Fruit fly (Drosophila melanogaster) whole organism, embryonic: ENCODE data around the gene Tomosyn.

Experiments
- Abd-B ChIP-seq: fragments of 200-800 bp; sonication (Bioruptor generic); optimal IDR thresholded peaks from 2 replicates; lab custom pipeline; 2018; ENCODE audit warnings: missing biosample characterization, mild to moderate bottlenecking, missing genetic modification characterization, moderate library complexity
- CG10267 ChIP-seq: fragments of 200-800 bp; sonication (Bioruptor generic); optimal IDR thresholded peaks from 2 replicates; lab custom pipeline; 2018; ENCODE audit warnings: missing biosample characterization, mild to moderate bottlenecking, missing genetic modification characterization, moderate library complexity
- CG10321 ChIP-seq: fragments of 200-800 bp; sonication (Bioruptor generic); IDR thresholded peaks from 2 replicates; pipeline ENCODE4 v1.3.6; 2022; ENCODE audit warnings: missing biosample characterization, missing genetic modification characterization
- CG11696 ChIP-seq: fragments of 200-800 bp; sonication (Bioruptor generic); IDR thresholded peaks from 2 replicates; pipeline ENCODE4 v1.3.6; 2022; ENCODE audit warnings: missing biosample characterization, missing genetic modification characterization
- CG12104 ChIP-seq: fragments of 200-800 bp; sonication (Bioruptor generic); optimal IDR thresholded peaks from 3 replicates; lab custom pipeline; 2016; ENCODE audit warnings: missing biosample characterization, missing genetic modification characterization
- CG12155 ChIP-seq: fragments of 200-800 bp; sonication (Bioruptor generic); optimal IDR thresholded peaks from 3 replicates; lab custom pipeline; 2016; ENCODE audit warnings: missing biosample characterization, missing genetic modification characterization
- CG14710 ChIP-seq: fragments of 200-800 bp; sonication (Bioruptor generic); optimal IDR thresholded peaks from 3 replicates; lab custom pipeline; 2019; ENCODE audit warnings: missing biosample characterization, mild to moderate bottlenecking, missing genetic modification characterization, moderate library complexity
- CG15073 ChIP-seq: fragments of 200-800 bp; sonication (Bioruptor generic); optimal IDR thresholded peaks from 2 replicates; lab custom pipeline; 2016; ENCODE audit warnings: missing biosample characterization, missing genetic modification characterization
- CG1529 ChIP-seq: fragments of 200-800 bp; sonication (Bioruptor generic); optimal IDR thresholded peaks from 3 replicates; lab custom pipeline; 2018; ENCODE audit warnings: missing biosample characterization, missing genetic modification characterization
- CG18619 ChIP-seq: fragments of 200-800 bp; sonication (Bioruptor generic); optimal IDR thresholded peaks from 3 replicates; lab custom pipeline; 2017; ENCODE audit warnings: missing biosample characterization, mild to moderate bottlenecking, missing genetic modification characterization
- CG31441 ChIP-seq: fragments of 200-800 bp; sonication (Bioruptor generic); IDR thresholded peaks from 2 replicates; pipeline ENCODE4 v1.3.6; 2022; ENCODE audit warnings: missing biosample characterization, missing genetic modification characterization
- CG3847 ChIP-seq: fragments of 200-800 bp; sonication (Bioruptor generic); IDR thresholded peaks from 2 replicates; pipeline ENCODE4 v1.3.6; 2022; ENCODE audit warnings: missing biosample characterization, missing genetic modification characterization
- CG4617 ChIP-seq: fragments of 200-800 bp; sonication (Bioruptor generic); optimal IDR thresholded peaks from 3 replicates; lab custom pipeline; 2016; ENCODE audit warnings: missing biosample characterization, missing genetic modification characterization, borderline replicate concordance
- CG4730 ChIP-seq: fragments of 200-800 bp; sonication (Bioruptor generic); IDR thresholded peaks from 2 replicates; pipeline ENCODE4 v1.3.6; 2022; ENCODE audit warnings: missing biosample characterization, missing genetic modification characterization
- CG6683 ChIP-seq: fragments of 200-800 bp; sonication (Bioruptor generic); optimal IDR thresholded peaks from 2 replicates; lab custom pipeline; 2017; ENCODE audit warnings: missing biosample characterization, mild to moderate bottlenecking, missing genetic modification characterization, missing genetic modification reagents
- CG7745 ChIP-seq: fragments of 200-800 bp; sonication (Bioruptor generic); optimal IDR thresholded peaks from 2 replicates; lab custom pipeline; 2018; ENCODE audit warnings: missing biosample characterization, mild to moderate bottlenecking, missing genetic modification characterization, moderate library complexity
- CG9876 ChIP-seq: fragments of 200-800 bp; sonication (Bioruptor generic); optimal IDR thresholded peaks from 2 replicates; lab custom pipeline; 2016; ENCODE audit warnings: missing biosample characterization, missing genetic modification characterization
- Dek ChIP-seq: fragments of 200-800 bp; sonication (Bioruptor generic); optimal IDR thresholded peaks from 3 replicates; lab custom pipeline; 2019; ENCODE audit warnings: missing biosample characterization, mild to moderate bottlenecking, missing genetic modification characterization, moderate library complexity
- Fer3 ChIP-seq: fragments of 200-800 bp; sonication (Bioruptor generic); optimal IDR thresholded peaks from 2 replicates; lab custom pipeline; 2018; ENCODE audit warnings: missing biosample characterization, mild to moderate bottlenecking, missing genetic modification characterization, moderate library complexity
- Max ChIP-seq: fragments of 200-800 bp; sonication (Bioruptor generic); optimal IDR thresholded peaks from 2 replicates; lab custom pipeline; 2016; ENCODE audit warnings: missing biosample characterization, mild to moderate bottlenecking, missing genetic modification characterization
- NFAT ChIP-seq: fragments of 200-800 bp; sonication (Bioruptor generic); IDR thresholded peaks from 2 replicates; pipeline ENCODE4 v1.3.6; 2022; ENCODE audit warnings: missing biosample characterization, missing genetic modification characterization
- Rfx ChIP-seq: fragments of 200-800 bp; sonication (Bioruptor generic); IDR thresholded peaks from 2 replicates; pipeline ENCODE4 v1.3.6; 2022; ENCODE audit warnings: missing biosample characterization, missing genetic modification characterization
- Trl ChIP-seq, 3 experiments: fragments of >200 bp in 2 of 3; fragments of 200-800 bp in 1 of 3; sonication (Bioruptor generic) in 1 of 3; optimal IDR thresholded peaks; 2 replicates in 1 of 3; 3 replicates in 2 of 3; lab custom pipeline; 2016 to 2017; ENCODE audit warnings: missing biosample characterization in 1 of 3, missing genetic modification characterization in 1 of 3
- Usf ChIP-seq: fragments of 200-800 bp; sonication (Bioruptor generic); optimal IDR thresholded peaks from 2 replicates; lab custom pipeline; 2017; ENCODE audit warnings: missing genotype, missing biosample characterization, missing genetic modification characterization
- ab ChIP-seq: fragments of 200-800 bp; sonication (Bioruptor generic); optimal IDR thresholded peaks from 2 replicates; lab custom pipeline; 2016; ENCODE audit warnings: missing biosample characterization, missing genetic modification characterization
- ash1 ChIP-seq: fragments of 200-800 bp; sonication (Bioruptor generic); optimal IDR thresholded peaks from 2 replicates; lab custom pipeline; 2018; ENCODE audit warnings: missing biosample characterization, mild to moderate bottlenecking, missing genetic modification characterization
- br ChIP-seq: fragments of >200 bp; optimal IDR thresholded peaks from 2 replicates; lab custom pipeline; 2017
- bsh ChIP-seq, 2 experiments: fragments of 200-800 bp; sonication (Bioruptor generic); optimal IDR thresholded peaks; 2 replicates each; lab custom pipeline; 2017 to 2018; ENCODE audit warnings: mild to moderate bottlenecking in 2 of 2, missing biosample characterization in 2 of 2, missing genetic modification characterization in 2 of 2, moderate library complexity in 1 of 2
- ci ChIP-seq: fragments of 200-800 bp; sonication (Bioruptor generic); IDR thresholded peaks from 3 replicates; pipeline ENCODE4 v1.3.6; 2022; ENCODE audit warnings: missing biosample characterization, missing genetic modification characterization
- crol ChIP-seq: fragments of 200-800 bp; sonication (Bioruptor generic); IDR thresholded peaks from 2 replicates; pipeline ENCODE4 v1.3.6; 2022; ENCODE audit warnings: missing biosample characterization, missing genetic modification characterization
- crp ChIP-seq, 2 experiments: fragments of 200-800 bp; sonication (Bioruptor generic); optimal IDR thresholded peaks; 2 replicates in 1 of 2; 3 replicates in 1 of 2; lab custom pipeline; 2017; ENCODE audit warnings: missing biosample characterization in 2 of 2, missing genetic modification characterization in 2 of 2, mild to moderate bottlenecking in 1 of 2, moderate library complexity in 1 of 2
- eyg ChIP-seq: fragments of 200-800 bp; sonication (Bioruptor generic); optimal IDR thresholded peaks from 3 replicates; lab custom pipeline; 2016; ENCODE audit warnings: missing biosample characterization, missing genetic modification characterization
- gcm ChIP-seq: fragments of 200-800 bp; sonication (Bioruptor generic); optimal IDR thresholded peaks from 2 replicates; lab custom pipeline; 2019; ENCODE audit warnings: missing biosample characterization, mild to moderate bottlenecking, missing genetic modification characterization, moderate library complexity
- grn ChIP-seq: fragments of 200-800 bp; sonication (Bioruptor generic); optimal IDR thresholded peaks from 3 replicates; lab custom pipeline; 2017; ENCODE audit warnings: missing biosample characterization, missing genetic modification characterization
- gsb-n ChIP-seq: fragments of 200-800 bp; sonication (Bioruptor generic); optimal IDR thresholded peaks from 3 replicates; lab custom pipeline; 2018; ENCODE audit warnings: missing biosample characterization, mild to moderate bottlenecking, missing genetic modification characterization
- h ChIP-seq: fragments of >200 bp; optimal IDR thresholded peaks from 2 replicates; lab custom pipeline; 2017
- hb ChIP-seq: fragments of 200-800 bp; sonication (Bioruptor generic); IDR thresholded peaks from 3 replicates; pipeline ENCODE4 v1.3.6; 2022; ENCODE audit warnings: missing biosample characterization, missing genetic modification characterization; ENCODE audit not compliant: partially characterized antibody
- lab ChIP-seq: fragments of 200-800 bp; sonication (Bioruptor generic); optimal IDR thresholded peaks from 3 replicates; lab custom pipeline; 2017; ENCODE audit warnings: missing biosample characterization, missing genetic modification characterization, mild to moderate bottlenecking, moderate library complexity, missing genetic modification reagents
- luna ChIP-seq: fragments of 200-800 bp; sonication (Bioruptor generic); optimal IDR thresholded peaks from 2 replicates; lab custom pipeline; 2016; ENCODE audit warnings: missing biosample characterization, missing genetic modification characterization
- mam ChIP-seq: fragments of 200-800 bp; sonication (Bioruptor generic); optimal IDR thresholded peaks from 3 replicates; lab custom pipeline; 2016; ENCODE audit warnings: missing biosample characterization, missing genetic modification characterization
- nmo ChIP-seq: fragments of 200-800 bp; sonication (Bioruptor generic); optimal IDR thresholded peaks from 2 replicates; lab custom pipeline; 2018; ENCODE audit warnings: missing biosample characterization, mild to moderate bottlenecking, missing genetic modification characterization, moderate library complexity
- pita ChIP-seq: fragments of 200-800 bp; sonication (Bioruptor generic); optimal IDR thresholded peaks from 2 replicates; lab custom pipeline; 2017; ENCODE audit warnings: missing biosample characterization, mild to moderate bottlenecking, missing genetic modification characterization
- ro ChIP-seq: fragments of 200-800 bp; sonication (Bioruptor generic); IDR thresholded peaks from 2 replicates; pipeline ENCODE4 v1.3.6; 2022; ENCODE audit warnings: missing biosample characterization, missing genetic modification characterization
- tap ChIP-seq: fragments of 200-800 bp; optimal IDR thresholded peaks from 3 replicates; lab custom pipeline; 2019; ENCODE audit warnings: missing biosample characterization, mild to moderate bottlenecking, missing genetic modification characterization, moderate library complexity
- tio ChIP-seq: fragments of 200-800 bp; sonication (Bioruptor generic); optimal IDR thresholded peaks from 2 replicates; lab custom pipeline; 2017; ENCODE audit warnings: missing biosample characterization, missing genetic modification characterization, inconsistent platforms
- toy ChIP-seq: fragments of 200-800 bp; sonication (Bioruptor generic); IDR thresholded peaks from 2 replicates; pipeline ENCODE4 v1.3.6; 2022; ENCODE audit warnings: missing biosample characterization, missing genetic modification characterization
- vvl ChIP-seq: fragments of 200-800 bp; sonication (Bioruptor generic); IDR thresholded peaks from 2 replicates; pipeline ENCODE4 v1.3.6; 2022; ENCODE audit warnings: missing biosample characterization, missing genetic modification characterization
- zen2 ChIP-seq: fragments of 200-800 bp; sonication (Bioruptor generic); IDR thresholded peaks from 3 replicates; pipeline ENCODE4 v1.3.6; 2022; ENCODE audit warnings: missing biosample characterization, missing genetic modification characterization; ENCODE audit not compliant: partially characterized antibody
- zfh1 ChIP-seq: fragments of 200-800 bp; sonication (Bioruptor generic); IDR thresholded peaks from 3 replicates; pipeline ENCODE4 v1.3.6; 2022; ENCODE audit warnings: missing biosample characterization, missing genetic modification characterization

Tomosyn gene

dm6 chrX:12672317-12673172, 41.1 kb downstream of the Tomosyn start (continued):
- TF ChIP-seq vvl (GFP tag; lab: Robert Waterston, UW) (no peak; the same call in 1 of the 2 replicates), NFAT (GFP tag; lab: Robert Waterston, UW) (peak; percentile 51; the same call in 1 of the 2 replicates), CG10267 (tag; lab: Kevin White, UChicago) (no peak), tio (GFP tag; lab: Kevin White, UChicago) (no peak), eyg (GFP tag; lab: Kevin White, UChicago) (no peak), CG9876 (GFP tag; lab: Kevin White, UChicago) (no peak), CG14710 (tag; lab: Kevin White, UChicago) (no peak), gsb-n (tag; lab: Kevin White, UChicago) (no peak), CG1529 (no peak), CG10321 (GFP tag; lab: Robert Waterston, UW) (no peak), CG6683 (GFP tag; lab: Kevin White, UChicago) (no peak), nmo (no peak), Trl (optimal IDR thresholded peaks at IDR 0.05; lab: Kevin White, UChicago) (no peak), Trl (GFP tag; optimal IDR thresholded peaks at IDR 0.05; lab: Kevin White, UChicago) (no peak), crp (GFP tag; optimal IDR thresholded peaks at IDR 0.05; lab: Kevin White, UChicago) (no peak), Max (GFP tag; lab: Kevin White, UChicago) (no peak), CG31441 (GFP tag; lab: Robert Waterston, UW) (no peak), CG4730 (GFP tag; lab: Robert Waterston, UW) (no peak), luna (GFP tag; lab: Kevin White, UChicago) (no peak), pita (GFP tag; lab: Kevin White, UChicago) (no peak), ci (0 out of 3 replicates have a peak, but pooled peaks have one; percentile 22), ash1 (GFP tag; lab: Kevin White, UChicago) (no peak), Abd-B (GFP tag; lab: Kevin White, UChicago) (no peak), bsh (GFP tag; optimal IDR thresholded peaks at IDR 0.05; lab: Kevin White, UChicago) (peak in 1 of 2 experiments; percentile 65), CG12155 (no peak), ro (GFP tag; lab: Robert Waterston, UW) (no peak), CG15073 (GFP tag; lab: Kevin White, UChicago) (no peak), CG7745 (tag; lab: Kevin White, UChicago) (no peak), grn (GFP tag; lab: Kevin White, UChicago) (no peak), lab (no peak), Usf (GFP tag; lab: Kevin White, UChicago) (no peak), zfh1 (GFP tag; lab: Robert Waterston, UW) (no peak), gcm (no peak), Fer3 (tag; lab: Kevin White, UChicago) (peak; percentile 2), mam (GFP tag; lab: Kevin White, UChicago) (no peak), Rfx (GFP tag; lab: Robert Waterston, UW) (peak; percentile 62), Dek (no peak), CG18619 (GFP tag; lab: Kevin White, UChicago) (no peak), tap (tag; lab: Kevin White, UChicago) (no peak), zen2 (GFP tag; lab: Robert Waterston, UW) (no peak), CG11696 (GFP tag; lab: Robert Waterston, UW) (peak; percentile 64; the same call in 1 of the 2 replicates), hb (GFP tag; lab: Robert Waterston, UW) (no peak), ab (GFP tag; lab: Kevin White, UChicago) (no peak), h (lab: Kevin White, UChicago) (no peak), crol (GFP tag; lab: Robert Waterston, UW) (no peak), CG4617 (no peak), br (lab: Kevin White, UChicago) (no peak), CG12104 (GFP tag; lab: Kevin White, UChicago) (no peak), CG3847 (GFP tag; lab: Robert Waterston, UW) (0 out of 2 replicates have a peak, but pooled peaks have one; percentile 20), toy (GFP tag; lab: Robert Waterston, UW) (no peak)
